Worm (Caenorhabditis elegans) whole organism, L1 larva: ENCODE results near the gene mes-6.

Experiments
- ceh-90 ChIP-seq: sonication (generic microtip); optimal IDR thresholded peaks from 2 replicates; lab custom pipeline; 2016; ENCODE audit warnings: missing genetic modification characterization, missing compliant biosample characterization
- fkh-10 ChIP-seq: sonication (generic microtip); optimal IDR thresholded peaks from 2 replicates; lab custom pipeline; 2017; ENCODE audit warnings: missing biosample characterization, missing genetic modification reagents, missing genetic modification characterization
- fkh-8 ChIP-seq: sonication (generic microtip); optimal IDR thresholded peaks from 2 replicates; lab custom pipeline; 2016; ENCODE audit warnings: mild to moderate bottlenecking, missing genetic modification characterization, missing compliant biosample characterization
- fos-1 ChIP-seq: fragments of 150-350 bp; optimal IDR thresholded peaks from 2 replicates; lab custom pipeline; 2014; ENCODE audit warnings: missing biosample characterization, missing genetic modification characterization
- lin-39 ChIP-seq: fragments of 150-350 bp; optimal IDR thresholded peaks from 2 replicates; lab custom pipeline; 2014; ENCODE audit warnings: missing biosample characterization, missing genetic modification reagents, missing genetic modification characterization
- nhr-11 ChIP-seq: fragments of 150-350 bp; optimal IDR thresholded peaks from 2 replicates; lab custom pipeline; 2014; ENCODE audit warnings: missing biosample characterization, missing genetic modification characterization
- nhr-12 ChIP-seq: sonication (generic microtip); optimal IDR thresholded peaks from 2 replicates; lab custom pipeline; 2017; ENCODE audit warnings: missing biosample characterization, missing genetic modification characterization
- nhr-77 ChIP-seq: fragments of 150-350 bp; optimal IDR thresholded peaks from 2 replicates; lab custom pipeline; 2014; ENCODE audit warnings: missing biosample characterization, missing genetic modification characterization
- nhr-85 ChIP-seq: sonication (generic microtip); peaks from one replicate; lab custom pipeline; 2016; ENCODE audit warnings: missing genetic modification characterization, inconsistent platforms, missing compliant biosample characterization
- pag-3 ChIP-seq: sonication (generic microtip); optimal IDR thresholded peaks from 2 replicates; lab custom pipeline; 2017; ENCODE audit warnings: missing genetic modification characterization, mild to moderate bottlenecking, missing compliant biosample characterization, antibody characterized with exemption, borderline replicate concordance; ENCODE audit not compliant: insufficient read depth
- rnt-1 ChIP-seq: sonication (generic microtip); optimal IDR thresholded peaks from 2 replicates; lab custom pipeline; 2016; ENCODE audit warnings: mild to moderate bottlenecking, missing genetic modification characterization, moderate library complexity, missing compliant biosample characterization
- skn-1 ChIP-seq: fragments of 150-350 bp; optimal IDR thresholded peaks from 2 replicates; lab custom pipeline; 2014; ENCODE audit warnings: missing biosample characterization, missing genetic modification characterization

DNA sequence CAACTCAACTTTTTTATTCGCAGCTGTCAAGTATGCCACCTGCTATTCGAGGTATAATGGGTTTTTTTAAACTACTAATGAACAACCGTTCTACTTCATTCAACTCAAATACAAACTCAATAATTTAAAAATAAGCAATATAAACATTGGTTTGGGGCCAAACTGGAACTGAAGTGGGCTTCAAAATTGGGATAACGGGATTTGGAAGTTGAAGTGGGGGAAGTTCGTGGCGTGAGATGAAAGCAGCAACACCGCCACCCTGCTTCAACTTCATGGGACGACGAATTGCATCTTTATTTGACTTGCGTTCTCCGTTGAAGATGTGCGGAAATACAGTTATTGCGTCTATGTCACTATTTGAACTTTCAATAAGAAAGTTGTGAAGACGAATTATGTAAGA lies 32.6 kb upstream of the mes-6 start:
- TF ChIP-seq nhr-12 (tag; lab: Kevin White, UChicago) (no peak), skn-1 (tag; lab: Kevin White, UChicago) (no peak), fkh-10 (GFP tag; lab: Kevin White, UChicago) (no peak), nhr-77 (tag; lab: Kevin White, UChicago) (no peak), fkh-8 (no peak), rnt-1 (tag; lab: Kevin White, UChicago) (no peak), lin-39 (no peak), nhr-11 (no peak), ceh-90 (no peak), nhr-85 (tag; lab: Kevin White, UChicago) (no peak), pag-3 (tag; lab: Kevin White, UChicago) (no peak), fos-1 (tag; lab: Kevin White, UChicago) (no peak)
